Worm (Caenorhabditis elegans) whole organism, L1 larva: ENCODE measurements around the gene nhr-253.

Experiments
- aly-2 ChIP-seq: fragments of 150-350 bp; optimal IDR thresholded peaks from 2 replicates; lab custom pipeline; 2014; ENCODE audit warnings: missing biosample characterization, missing genetic modification characterization
- blmp-1 ChIP-seq: fragments of 150-350 bp; optimal IDR thresholded peaks from 2 replicates; lab custom pipeline; 2014; ENCODE audit warnings: missing biosample characterization, missing genetic modification characterization
- ceh-82 ChIP-seq, 3 experiments: fragments of 150-350 bp in 1 of 3; sonication (generic microtip) in 2 of 3; optimal IDR thresholded peaks; 2 replicates each; lab custom pipeline; 2014 to 2017; ENCODE audit warnings: missing biosample characterization in 3 of 3, missing genetic modification characterization in 3 of 3
- dpl-1 ChIP-seq, 3 experiments: fragments of 150-350 bp in 2 of 3; sonication (generic microtip) in 1 of 3; optimal IDR thresholded peaks; 2 replicates each; lab custom pipeline; 2014 to 2017; ENCODE audit warnings: missing biosample characterization in 3 of 3, missing genetic modification characterization in 3 of 3, missing genetic modification reagents in 3 of 3
- egl-27 ChIP-seq, 2 experiments: fragments of 150-350 bp in 1 of 2; sonication (generic microtip); optimal IDR thresholded peaks; 3 replicates each; lab custom pipeline; 2017 to 2018; ENCODE audit warnings: missing biosample characterization in 2 of 2, missing genetic modification characterization in 2 of 2, missing genetic modification reagents in 2 of 2
- elt-3 ChIP-seq, 6 experiments: fragments of 150-350 bp in 1 of 6; sonication (generic microtip); optimal IDR thresholded peaks; 2 replicates each; lab custom pipeline; 2017 to 2018; ENCODE audit warnings: missing biosample characterization in 6 of 6, missing genetic modification characterization in 6 of 6, inconsistent platforms in 1 of 6
- fkh-10 ChIP-seq: sonication (generic microtip); optimal IDR thresholded peaks from 2 replicates; lab custom pipeline; 2017; ENCODE audit warnings: missing biosample characterization, missing genetic modification reagents, missing genetic modification characterization
- jun-1 ChIP-seq: fragments of 150-350 bp; optimal IDR thresholded peaks from 2 replicates; lab custom pipeline; 2014; ENCODE audit warnings: missing biosample characterization, missing genetic modification reagents, missing genetic modification characterization
- nhr-28 ChIP-seq: fragments of 150-350 bp; optimal IDR thresholded peaks from 2 replicates; lab custom pipeline; 2014; ENCODE audit warnings: missing biosample characterization, missing genetic modification characterization
- nhr-77 ChIP-seq: fragments of 150-350 bp; optimal IDR thresholded peaks from 2 replicates; lab custom pipeline; 2014; ENCODE audit warnings: missing biosample characterization, missing genetic modification characterization
- snpc-4 ChIP-seq: fragments of 150-350 bp; optimal IDR thresholded peaks from 2 replicates; lab custom pipeline; 2014; ENCODE audit warnings: missing biosample characterization, missing genetic modification characterization
- snu-23 ChIP-seq: sonication (generic microtip); optimal IDR thresholded peaks from 2 replicates; lab custom pipeline; 2016; ENCODE audit warnings: missing genetic modification characterization, missing compliant biosample characterization
- swsn-7 ChIP-seq: sonication (generic microtip); optimal IDR thresholded peaks from 2 replicates; lab custom pipeline; 2016; ENCODE audit warnings: missing genetic modification characterization, missing compliant biosample characterization
- zag-1 ChIP-seq: fragments of 150-350 bp; optimal IDR thresholded peaks from 2 replicates; lab custom pipeline; 2014; ENCODE audit warnings: missing biosample characterization, missing genetic modification characterization

DNA sequence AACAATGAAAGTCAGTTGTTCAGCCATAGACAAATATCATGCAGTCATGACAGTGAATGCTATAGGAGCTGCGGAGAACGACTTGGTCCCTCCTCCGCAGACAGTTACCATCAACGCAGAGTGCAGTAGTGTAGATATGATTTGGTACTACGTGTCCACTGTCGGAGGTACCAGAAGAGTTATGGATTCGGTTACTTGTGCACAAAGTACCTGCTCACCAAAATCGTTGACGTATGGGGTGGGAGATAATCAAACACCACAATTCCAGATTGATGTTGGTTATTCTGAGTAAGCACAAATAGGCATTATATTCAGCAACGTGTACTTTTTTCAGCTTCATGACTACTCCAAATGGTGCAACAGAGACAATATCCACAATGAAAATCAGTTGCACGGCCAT, 36.6 kb downstream of the nhr-253 start:
- no peak for TF ChIP-seq zag-1 (tag; lab: Kevin White, UChicago)
- no peak for TF ChIP-seq elt-3 (tag; optimal IDR thresholded peaks at IDR 0.05; lab: Kevin White, UChicago)
- no peak for TF ChIP-seq egl-27 (tag; optimal IDR thresholded peaks at IDR 0.05; lab: Kevin White, UChicago)
- no peak for TF ChIP-seq blmp-1 (tag; lab: Kevin White, UChicago)
- TF ChIP-seq fkh-10 (GFP tag; lab: Kevin White, UChicago), result no peak
- no peak for TF ChIP-seq snu-23 (GFP tag; lab: Kevin White, UChicago)
- TF ChIP-seq snpc-4 (tag; lab: Kevin White, UChicago), result no peak
- no peak for TF ChIP-seq dpl-1 (GFP tag; optimal IDR thresholded peaks at IDR 0.05; lab: Kevin White, UChicago)
- no peak for TF ChIP-seq nhr-28
- no peak for TF ChIP-seq jun-1 (tag; lab: Kevin White, UChicago)
- no peak for TF ChIP-seq nhr-77 (tag; lab: Kevin White, UChicago)
- no peak for TF ChIP-seq swsn-7
- no peak for TF ChIP-seq aly-2
- TF ChIP-seq ceh-82 (tag; optimal IDR thresholded peaks at IDR 0.05; lab: Kevin White, UChicago), result no peak
